Worm (Caenorhabditis elegans) whole organism, L3 larva: ENCODE results near the gene C34B4.3.

Experiments used
- ZK546.5 ChIP-seq: sonication (generic microtip); optimal IDR thresholded peaks from 2 replicates; lab custom pipeline; 2017; ENCODE audit warnings: missing biosample characterization, missing genetic modification characterization
- ceh-16 ChIP-seq: sonication (generic microtip); optimal IDR thresholded peaks from 2 replicates; lab custom pipeline; 2017; ENCODE audit warnings: missing biosample characterization, missing genetic modification characterization
- ceh-82 ChIP-seq: fragments of 150-350 bp; optimal IDR thresholded peaks from 2 replicates; lab custom pipeline; 2014; ENCODE audit warnings: missing biosample characterization, missing genetic modification characterization
- nhr-11 ChIP-seq: fragments of 150-350 bp; optimal IDR thresholded peaks from 2 replicates; lab custom pipeline; 2014; ENCODE audit warnings: missing biosample characterization, missing genetic modification characterization
- nhr-237 ChIP-seq: fragments of 150-350 bp; optimal IDR thresholded peaks from 2 replicates; lab custom pipeline; 2014; ENCODE audit warnings: missing biosample characterization, missing genetic modification characterization
- unc-62 ChIP-seq: fragments of 150-350 bp; sonication (generic microtip); optimal IDR thresholded peaks from 4 replicates; lab custom pipeline; 2014; ENCODE audit warnings: missing biosample characterization, missing genetic modification reagents, missing genetic modification characterization
- zag-1 ChIP-seq: fragments of 150-350 bp; optimal IDR thresholded peaks from 2 replicates; lab custom pipeline; 2014; ENCODE audit warnings: missing biosample characterization, missing genetic modification characterization

DNA sequence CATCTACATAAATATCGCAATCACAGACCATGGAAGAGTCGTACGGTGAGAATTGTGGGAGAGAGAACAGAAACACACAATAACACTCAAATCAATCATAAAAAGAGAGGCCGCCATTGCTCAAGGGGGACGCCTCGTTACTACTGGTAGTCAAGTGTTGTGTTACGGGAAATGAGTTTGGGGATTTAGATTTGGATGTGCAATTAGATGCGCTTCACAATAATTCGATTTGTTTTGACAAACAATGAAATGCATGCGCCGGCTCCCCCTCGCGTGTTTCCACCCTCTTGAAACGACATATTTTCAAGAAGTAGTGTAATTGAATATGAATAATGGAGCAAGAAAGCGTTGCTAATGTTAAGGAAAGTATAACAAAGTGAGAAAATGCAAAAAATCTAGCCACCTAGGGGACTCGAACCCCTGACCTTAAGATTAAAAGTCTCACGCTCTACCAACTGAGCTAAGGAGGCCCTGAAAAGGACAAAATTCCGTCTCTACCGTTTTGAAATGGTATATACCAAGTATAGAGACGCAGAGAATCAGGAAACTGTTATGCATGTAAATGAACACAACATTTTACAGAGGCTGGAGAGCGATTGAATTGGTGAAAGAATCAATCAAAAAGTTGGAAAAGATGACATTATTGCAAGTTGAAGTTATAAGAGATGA, 44.2 kb downstream of the C34B4.3 start:
- no peak for TF ChIP-seq nhr-11
- TF ChIP-seq ZK546.5 (tag; lab: Kevin White, UChicago): no peak
- no peak for TF ChIP-seq unc-62 (GFP tag; lab: Kevin White, UChicago)
- TF ChIP-seq nhr-237 (tag; lab: Kevin White, UChicago): no peak
- no peak for TF ChIP-seq zag-1 (tag; lab: Kevin White, UChicago)
- TF ChIP-seq ceh-82: no peak
- no peak for TF ChIP-seq ceh-16 (tag; lab: Kevin White, UChicago)
